Worm (Caenorhabditis elegans): ENCODE measurements around the gene Y42H9AR.2.
A peak's percentile ranks its signal among the peaks of the same experiment; 100 is the strongest.

- peak; percentile 76 for TF ChIP-seq unc-55 (GFP tag; optimal IDR thresholded peaks at IDR 0.05)
- no peak for TF ChIP-seq nhr-21 (tag; optimal IDR thresholded peaks at IDR 0.05)
- no peak for TF ChIP-seq elt-3 (tag; optimal IDR thresholded peaks at IDR 0.05)
- TF ChIP-seq mab-5 (tag; optimal IDR thresholded peaks at IDR 0.05), result no peak
- no peak for TF ChIP-seq nhr-11 (tag; optimal IDR thresholded peaks at IDR 0.05)
- no peak for TF ChIP-seq ZK546.5 (tag; optimal IDR thresholded peaks at IDR 0.05)
- TF ChIP-seq lin-13 (GFP tag; optimal IDR thresholded peaks at IDR 0.05), result peak; percentile 12
- peak; percentile 3 for TF ChIP-seq snpc-4 (tag; optimal IDR thresholded peaks at IDR 0.05)
These were observed 33.1 kb upstream of the Y42H9AR.2 start for ce11 chrIV:8066598-8066997.

All from whole organism, L2 larva.